Fruit fly (Drosophila melanogaster): ENCODE data around the gene CG43165.
A peak's percentile ranks its signal among the peaks of the same experiment; 100 is the strongest.

The CG43165 gene

dm6 chr2L:3719414-3719959, 24.7 kb upstream of the CG43165 start (continued):
- TF ChIP-seq CG3032 (tag; optimal IDR thresholded peaks at IDR 0.05) = no peak
- no peak for TF ChIP-seq Eip93F (GFP tag; optimal IDR thresholded peaks at IDR 0.05)
- TF ChIP-seq CG10669 (GFP tag; optimal IDR thresholded peaks at IDR 0.05) = peak; percentile 25
- TF ChIP-seq CG16779 (tag; optimal IDR thresholded peaks at IDR 0.05) = no peak
- peak in 1 of 2 experiments; percentile 40 for TF ChIP-seq salr (GFP tag; optimal IDR thresholded peaks at IDR 0.05)

- TF ChIP-seq fkh (GFP tag; optimal IDR thresholded peaks at IDR 0.05) (no peak), Hr39 (GFP tag; optimal IDR thresholded peaks at IDR 0.05) (no peak), dac (GFP tag; optimal IDR thresholded peaks at IDR 0.05) (no peak), Ets96B (tag; optimal IDR thresholded peaks at IDR 0.05) (no peak), Eip78C (GFP tag) (no peak), achi (GFP tag; optimal IDR thresholded peaks at IDR 0.05) (peak; percentile 11), CG6276 (GFP tag; optimal IDR thresholded peaks at IDR 0.05) (no peak), CG3919 (GFP tag; optimal IDR thresholded peaks at IDR 0.05) (no peak)
Measured at dm6 chr2L:3717673-3718235, 22.9 kb upstream of the CG43165 start, which contains the start of the genes lectin-24A and Shaw. Gene lectin-24A, minus strand, starts transcription at chr2L:3717773. Gene Shaw, plus strand, starts transcription at chr2L:3718185.

- TF ChIP-seq Sox15 (GFP tag; optimal IDR thresholded peaks at IDR 0.05) (no peak), CG8319 (GFP tag; optimal IDR thresholded peaks at IDR 0.05) (no peak), pdm3 (GFP tag; optimal IDR thresholded peaks at IDR 0.05) (no peak), vri (GFP tag; optimal IDR thresholded peaks at IDR 0.05) (peak; percentile 33), CG6854 (GFP tag; optimal IDR thresholded peaks at IDR 0.05) (no peak), CG1621 (tag; optimal IDR thresholded peaks at IDR 0.05) (no peak), fkh (GFP tag; optimal IDR thresholded peaks at IDR 0.05) (peak; percentile 14), Eip78C (GFP tag) (peak; percentile 62), Blimp-1 (GFP tag; optimal IDR thresholded peaks at IDR 0.05) (no peak), CG11902 (GFP tag; optimal IDR thresholded peaks at IDR 0.05) (no peak), Met (GFP tag; optimal IDR thresholded peaks at IDR 0.05) (peak; percentile 5), CG6792 (GFP tag; optimal IDR thresholded peaks at IDR 0.05) (no peak), Hr4 (GFP tag; optimal IDR thresholded peaks at IDR 0.05) (peak; percentile 4), achi (GFP tag; optimal IDR thresholded peaks at IDR 0.05) (no peak), eg (GFP tag; IDR thresholded peaks at IDR 0.05) (peak; percentile 44; the same call in 1 of the 3 replicates), CG15336 (GFP tag; IDR thresholded peaks at IDR 0.05) (no peak), CG3032 (tag; optimal IDR thresholded peaks at IDR 0.05) (no peak), svp (GFP tag) (peak; percentile 9)
Measured at dm6 chr2L:3713545-3714156, 18.8 kb upstream of the CG43165 start.

DNA sequence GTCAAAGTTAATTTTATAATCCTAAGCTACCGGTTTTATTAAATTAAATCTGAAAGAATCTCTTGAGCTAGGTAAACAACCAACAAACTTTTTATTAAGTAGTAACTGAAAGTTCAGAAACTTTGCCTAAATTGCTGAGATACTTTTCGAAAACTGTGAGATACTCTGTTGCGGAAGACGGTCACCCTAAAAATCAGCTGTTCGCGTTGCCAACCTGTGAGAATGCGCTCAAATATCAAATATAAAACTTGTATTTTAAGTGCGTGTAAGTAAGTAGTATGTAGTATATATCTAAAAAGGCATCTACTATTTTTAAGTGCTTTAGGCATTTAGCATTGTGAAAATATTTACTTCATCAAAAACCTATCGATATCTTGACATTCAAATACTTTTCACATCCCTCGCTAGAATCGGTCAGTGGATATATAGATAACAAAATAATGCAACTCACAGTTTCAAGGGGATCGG, 18.2 kb upstream of the CG43165 start, which contains the start of the genes CG31955 and CG2818:
CG31955 (minus strand) TSS at position 157 of the 468 bp plus-strand sequence.
CG2818 (plus strand) TSS at position 412 of the 468 bp plus-strand sequence.
- no peak for TF ChIP-seq CG6276 (GFP tag; optimal IDR thresholded peaks at IDR 0.05)
- peak; percentile 43 for TF ChIP-seq Met (GFP tag; optimal IDR thresholded peaks at IDR 0.05)
- no peak for TF ChIP-seq CG4318 (GFP tag; optimal IDR thresholded peaks at IDR 0.05)
- TF ChIP-seq Hr4 (GFP tag; optimal IDR thresholded peaks at IDR 0.05) = peak; percentile 64
- TF ChIP-seq Hr38 (GFP tag; optimal IDR thresholded peaks at IDR 0.05) = no peak
- TF ChIP-seq CG15336 (GFP tag; IDR thresholded peaks at IDR 0.05) = no peak; the same call in 1 of the 2 replicates
- peak; percentile 40 for TF ChIP-seq pdm3 (GFP tag; optimal IDR thresholded peaks at IDR 0.05)
- TF ChIP-seq CG7368 (GFP tag; optimal IDR thresholded peaks at IDR 0.05) = no peak
- peak; percentile 21 for TF ChIP-seq CG3919 (GFP tag; optimal IDR thresholded peaks at IDR 0.05)
- no peak for TF ChIP-seq ss (GFP tag; optimal IDR thresholded peaks at IDR 0.05)
- TF ChIP-seq net (GFP tag; optimal IDR thresholded peaks at IDR 0.05) = no peak
- no peak for TF ChIP-seq CG10631 (GFP tag; optimal IDR thresholded peaks at IDR 0.05)
- no peak for TF ChIP-seq CG31627 (GFP tag; optimal IDR thresholded peaks at IDR 0.05)
- TF ChIP-seq spab (GFP tag; optimal IDR thresholded peaks at IDR 0.05) = no peak
- peak; percentile 18 for TF ChIP-seq topi (GFP tag; optimal IDR thresholded peaks at IDR 0.05)
- TF ChIP-seq Blimp-1 (GFP tag; optimal IDR thresholded peaks at IDR 0.05) = no peak
- TF ChIP-seq OdsH (GFP tag; optimal IDR thresholded peaks at IDR 0.05) = peak; percentile 11
- peak; percentile 41 for TF ChIP-seq Hr39 (GFP tag; optimal IDR thresholded peaks at IDR 0.05)
- TF ChIP-seq achi (GFP tag; optimal IDR thresholded peaks at IDR 0.05) = peak; percentile 41
- TF ChIP-seq CG16779 (tag; optimal IDR thresholded peaks at IDR 0.05) = no peak
- TF ChIP-seq svp (GFP tag) = peak; percentile 74
- TF ChIP-seq cyc (GFP tag; optimal IDR thresholded peaks at IDR 0.05) = no peak
- no peak for TF ChIP-seq CG1621 (tag; optimal IDR thresholded peaks at IDR 0.05)
- peak; percentile 11 for TF ChIP-seq lz (GFP tag; optimal IDR thresholded peaks at IDR 0.05)
- TF ChIP-seq esn (GFP tag; optimal IDR thresholded peaks at IDR 0.05) = peak; percentile 7
- peak; percentile 22 for TF ChIP-seq Eip78C (GFP tag)
- TF ChIP-seq Eip75B (GFP tag; optimal IDR thresholded peaks at IDR 0.05) = peak; percentile 0
- TF ChIP-seq dsx (GFP tag; optimal IDR thresholded peaks at IDR 0.05; ENCODE audit: poor library complexity, severe bottlenecking) = peak; percentile 46
